Fruit fly (Drosophila melanogaster): ENCODE measurements around the gene CG42729.

DNA sequence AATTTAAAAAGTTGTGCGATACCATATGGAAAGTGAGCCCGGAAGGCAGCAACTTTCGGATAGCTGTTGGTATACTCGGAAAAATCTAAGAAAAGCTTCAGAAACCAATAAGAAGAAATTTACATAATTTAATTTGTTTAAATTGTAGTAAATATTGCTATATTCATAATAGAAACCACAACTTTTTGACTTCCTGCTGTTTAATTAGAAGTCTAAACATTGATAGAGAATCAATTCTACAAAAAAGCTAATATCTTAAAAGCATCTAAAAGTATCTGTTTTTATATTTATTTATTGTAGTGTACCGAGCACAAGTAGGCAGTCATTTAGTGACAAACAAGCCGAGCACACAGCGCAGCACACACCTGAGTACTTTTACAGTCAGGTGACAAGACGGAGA is 31.0 kb downstream of the CG42729 start, which contains the start of gene CG13455:
- TF ChIP-seq CG15710 (tag; optimal IDR thresholded peaks at IDR 0.05) (no peak), EcR (GFP tag; optimal IDR thresholded peaks at IDR 0.05) (no peak), fd96Ca (GFP tag; IDR thresholded peaks at IDR 0.05) (no peak), CG12605 (GFP tag; IDR thresholded peaks at IDR 0.05) (no peak)

Measured in whole organism, pupa.